Worm (Caenorhabditis elegans) whole organism, midembryonic: ENCODE data around the gene mig-21.

Experiments used
- T22C8.4 ChIP-seq: fragments of 200-800 bp; sonication (Bioruptor generic); IDR thresholded peaks from 2 replicates; pipeline ENCODE4 v1.3.6; 2022; ENCODE audit warnings: missing genetic modification characterization, missing compliant biosample characterization
- cog-1 ChIP-seq: sonication (generic microtip); optimal IDR thresholded peaks from 2 replicates; lab custom pipeline; 2016; ENCODE audit warnings: missing genetic modification characterization, missing compliant biosample characterization
- flt-1 ChIP-seq: fragments of 200-800 bp; sonication (Bioruptor generic); IDR thresholded peaks from 2 replicates; pipeline ENCODE4 v1.3.6; 2022; ENCODE audit warnings: missing genetic modification characterization, missing compliant biosample characterization
- klf-2 ChIP-seq: fragments of 200-800 bp; sonication (Bioruptor generic); conservative IDR thresholded peaks from 2 replicates; pipeline ENCODE4 v1.3.6; 2022; ENCODE audit warnings: missing genetic modification reagents, missing genetic modification characterization, missing compliant biosample characterization
- med-1 ChIP-seq: sonication (generic microtip); optimal IDR thresholded peaks from 2 replicates; lab custom pipeline; 2017; ENCODE audit warnings: missing genetic modification characterization, mild to moderate bottlenecking, missing compliant biosample characterization, antibody characterized with exemption, missing genetic modification reagents; ENCODE audit not compliant: insufficient read depth
- ref-1 ChIP-seq: fragments of 200-800 bp; sonication (Bioruptor generic); conservative IDR thresholded peaks from 2 replicates; pipeline ENCODE4 v1.3.6; 2022; ENCODE audit warnings: missing genetic modification reagents, missing genetic modification characterization, missing compliant biosample characterization
- tab-1 ChIP-seq: fragments of 200-800 bp; sonication (Bioruptor generic); IDR thresholded peaks from 2 replicates; pipeline ENCODE4 v1.3.6; 2022; ENCODE audit warnings: missing genetic modification characterization, missing compliant biosample characterization
- ztf-23 ChIP-seq: fragments of 200-800 bp; sonication (Bioruptor generic); IDR thresholded peaks from 2 replicates; pipeline ENCODE4 v1.3.6; 2022; ENCODE audit warnings: missing genetic modification reagents, missing genetic modification characterization, missing compliant biosample characterization
- ztf-29 ChIP-seq: fragments of 200-800 bp; sonication (Bioruptor generic); IDR thresholded peaks from 2 replicates; pipeline ENCODE4 v1.3.6; 2022; ENCODE audit warnings: missing genetic modification reagents, missing genetic modification characterization, missing compliant biosample characterization

DNA sequence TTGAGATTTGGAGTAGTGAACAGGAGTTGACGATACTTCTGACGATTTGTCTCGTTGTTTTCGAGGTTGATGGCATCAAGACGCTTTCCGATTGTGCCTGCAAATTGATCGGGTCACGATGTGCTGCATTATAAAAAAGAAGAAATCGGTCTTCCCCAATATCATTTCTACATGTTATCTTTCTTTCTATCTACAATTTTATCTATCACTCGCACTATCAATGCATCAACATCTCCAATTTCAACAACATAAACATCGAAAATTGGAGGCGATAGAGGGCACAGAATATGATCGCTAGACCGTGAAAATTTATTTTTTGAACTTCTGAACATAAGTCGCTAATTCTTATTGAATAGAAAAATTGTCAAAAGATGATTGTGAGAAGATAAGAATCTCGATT is 2.5 kb downstream of the mig-21 start:
- no peak for TF ChIP-seq klf-2 (GFP tag; lab: Robert Waterston, UW)
- TF ChIP-seq flt-1 (GFP tag; lab: Robert Waterston, UW) = no peak
- no peak for TF ChIP-seq med-1
- no peak for TF ChIP-seq cog-1 (tag; lab: Kevin White, UChicago)
- no peak for TF ChIP-seq ref-1
- no peak for TF ChIP-seq T22C8.4 (GFP tag; lab: Robert Waterston, UW)
- no peak for TF ChIP-seq ztf-29 (GFP tag; lab: Robert Waterston, UW)
- TF ChIP-seq ztf-23 (GFP tag; lab: Robert Waterston, UW) = no peak
- no peak for TF ChIP-seq tab-1 (GFP tag; lab: Robert Waterston, UW)
